Worm (Caenorhabditis elegans): ENCODE results near the gene C08B6.10.

The C08B6.10 gene

DNA sequence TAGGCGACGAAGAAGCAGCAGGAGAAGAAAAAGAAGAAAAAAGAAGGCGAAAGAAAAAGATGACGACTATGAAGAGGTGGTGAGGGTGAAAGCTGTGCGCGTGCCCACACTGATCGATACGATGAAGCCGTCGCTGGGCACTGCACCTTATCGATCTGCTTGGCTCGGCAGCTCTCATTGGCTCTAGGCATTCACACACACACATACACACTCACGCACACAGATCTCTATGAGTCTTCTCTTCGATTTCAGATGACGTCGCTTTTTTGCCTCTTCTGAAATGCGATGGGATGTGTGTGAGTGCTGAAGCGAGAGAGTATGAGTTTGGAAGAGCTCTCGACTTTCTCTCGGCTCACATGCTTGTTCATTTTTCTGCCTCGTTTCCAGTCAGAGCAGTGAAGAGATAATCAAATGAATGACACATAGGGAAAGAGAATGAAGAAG is 49.4 kb downstream of the C08B6.10 start (continued):
- no peak for TF ChIP-seq tbp1 (GFP tag; optimal IDR thresholded peaks at IDR 0.05)
- TF ChIP-seq gei-17 (GFP tag; optimal IDR thresholded peaks at IDR 0.05) = no peak
- TF ChIP-seq rcor-1 (GFP tag; IDR thresholded peaks at IDR 0.05) = peak; percentile 63; the same call in 1 of the 2 replicates
- no peak for TF ChIP-seq F39B2.1 (GFP tag; IDR thresholded peaks at IDR 0.05)
- no peak for TF ChIP-seq ztf-25 (GFP tag; IDR thresholded peaks at IDR 0.05)
- no peak for TF ChIP-seq ztf-6 (GFP tag; IDR thresholded peaks at IDR 0.05)
- TF ChIP-seq him-1 (tag; optimal IDR thresholded peaks at IDR 0.05) = no peak
- TF ChIP-seq ztf-26 (tag; optimal IDR thresholded peaks at IDR 0.05) = no peak
- TF ChIP-seq unc-130 (GFP tag; optimal IDR thresholded peaks at IDR 0.05) = no peak
- no peak for TF ChIP-seq Y95B8A.8 (GFP tag; IDR thresholded peaks at IDR 0.05)
- TF ChIP-seq ekl-4 (GFP tag; IDR thresholded peaks at IDR 0.05) = no peak
- no peak for TF ChIP-seq F57A8.1 (GFP tag; optimal IDR thresholded peaks at IDR 0.05)
- TF ChIP-seq let-607 (tag; optimal IDR thresholded peaks at IDR 0.05) = no peak
- TF ChIP-seq hrde-1 (tag; optimal IDR thresholded peaks at IDR 0.05; ENCODE audit: borderline replicate concordance) = no peak
- peak; percentile 85 for TF ChIP-seq nfyb-1 (GFP tag; IDR thresholded peaks at IDR 0.05)
- TF ChIP-seq snpc-1.1 (tag; optimal IDR thresholded peaks at IDR 0.05; ENCODE audit: insufficient read depth) = no peak
- no peak for TF ChIP-seq attf-3 (GFP tag; conservative IDR thresholded peaks at IDR 0.05)
- TF ChIP-seq ZK185.1 (tag; optimal IDR thresholded peaks at IDR 0.05; ENCODE audit: poor library complexity, severe bottlenecking) = peak; percentile 29
- TF ChIP-seq nhr-80 (tag; optimal IDR thresholded peaks at IDR 0.05) = no peak
- no peak for TF ChIP-seq Y67H2A.10 (GFP tag; conservative IDR thresholded peaks at IDR 0.05)
- no peak for TF ChIP-seq madf-8 (GFP tag; conservative IDR thresholded peaks at IDR 0.05)
- no peak for TF ChIP-seq die-1 (tag; optimal IDR thresholded peaks at IDR 0.05)
- TF ChIP-seq hmg-1.2 (GFP tag; IDR thresholded peaks at IDR 0.05) = no peak
- no peak for TF ChIP-seq lag-1 (GFP tag; IDR thresholded peaks at IDR 0.05)
- no peak for TF ChIP-seq nfya-2 (GFP tag; IDR thresholded peaks at IDR 0.05)
- TF ChIP-seq dox-1 (GFP tag; IDR thresholded peaks at IDR 0.05) = 0 out of 2 replicates have a peak, but pooled peaks have one; percentile 51
- no peak for TF ChIP-seq snpc-4 (GFP tag; optimal IDR thresholded peaks at IDR 0.05)
- TF ChIP-seq snpc-4 (tag; optimal IDR thresholded peaks at IDR 0.05) = peak in 1 of 4 experiments; percentile 5
- no peak for TF ChIP-seq F52B5.7 (tag; optimal IDR thresholded peaks at IDR 0.05)
- no peak for TF ChIP-seq cebp-2 (GFP tag; IDR thresholded peaks at IDR 0.05)
- no peak for TF ChIP-seq ztf-22 (GFP tag; optimal IDR thresholded peaks at IDR 0.05)
- TF ChIP-seq lin-35 (GFP tag; optimal IDR thresholded peaks at IDR 0.05) = peak in 1 of 3 experiments; percentile 41
- no peak for TF ChIP-seq dpff-1 (tag; optimal IDR thresholded peaks at IDR 0.05)
- no peak for TF ChIP-seq lin-26 (GFP tag; IDR thresholded peaks at IDR 0.05)
- no peak for TF ChIP-seq tlf-1 (GFP tag; optimal IDR thresholded peaks at IDR 0.05)
- no peak for TF ChIP-seq unc-62 (GFP tag; optimal IDR thresholded peaks at IDR 0.05)
- no peak for TF ChIP-seq ztf-3 (GFP tag; optimal IDR thresholded peaks at IDR 0.05)
- TF ChIP-seq F22D6.2 (tag; optimal IDR thresholded peaks at IDR 0.05) = no peak
- no peak for TF ChIP-seq Y53F4B.3 (GFP tag; IDR thresholded peaks at IDR 0.05)
- 0 out of 2 replicates have a peak, but pooled peaks have one; percentile 24 for TF ChIP-seq egl-18 (GFP tag; IDR thresholded peaks at IDR 0.05)
- TF ChIP-seq mel-28 (tag; optimal IDR thresholded peaks at IDR 0.05; ENCODE audit: borderline replicate concordance) = no peak
- TF ChIP-seq lsl-1 (GFP tag; optimal IDR thresholded peaks at IDR 0.05) = no peak
- no peak for TF ChIP-seq ets-4 (GFP tag; optimal IDR thresholded peaks at IDR 0.05)
- TF ChIP-seq zim-3 (tag; optimal IDR thresholded peaks at IDR 0.05) = no peak
- no peak for TF ChIP-seq madf-3 (GFP tag; IDR thresholded peaks at IDR 0.05)
- TF ChIP-seq ccch-3 (GFP tag; optimal IDR thresholded peaks at IDR 0.05) = no peak
- TF ChIP-seq lir-1 (GFP tag; conservative IDR thresholded peaks at IDR 0.05) = no peak
- peak; percentile 63 for TF ChIP-seq lin-40 (tag; optimal IDR thresholded peaks at IDR 0.05)
- no peak for TF ChIP-seq F57C9.4 (tag; optimal IDR thresholded peaks at IDR 0.05)
